Worm (Caenorhabditis elegans) whole organism, L4 larva: Measurements from ENCODE around the gene lin-5.
A peak's percentile ranks its signal among the peaks of the same experiment; 100 is the strongest.

Experiments
- F10B5.3 ChIP-seq: sonication (generic microtip); optimal IDR thresholded peaks from 2 replicates; lab custom pipeline; 2016; ENCODE audit warnings: mild to moderate bottlenecking, missing genetic modification characterization, missing compliant biosample characterization
- fkh-10 ChIP-seq: fragments of 150-350 bp; optimal IDR thresholded peaks from 2 replicates; lab custom pipeline; 2014; ENCODE audit warnings: missing biosample characterization, missing genetic modification reagents, missing genetic modification characterization
- mep-1 ChIP-seq: fragments of 150-350 bp; sonication (generic microtip); optimal IDR thresholded peaks from 3 replicates; lab custom pipeline; 2014; ENCODE audit warnings: missing biosample characterization, missing genetic modification characterization
- nhr-76 ChIP-seq: fragments of 150-350 bp; optimal IDR thresholded peaks from 2 replicates; lab custom pipeline; 2014; ENCODE audit warnings: missing biosample characterization, missing genetic modification characterization
- nhr-77 ChIP-seq: fragments of 150-350 bp; optimal IDR thresholded peaks from 2 replicates; lab custom pipeline; 2014; ENCODE audit warnings: missing biosample characterization, missing genetic modification characterization
- rbr-2 ChIP-seq: sonication (generic microtip); optimal IDR thresholded peaks from 2 replicates; lab custom pipeline; 2016; ENCODE audit warnings: missing genotype, missing genetic modification characterization, missing compliant biosample characterization
- ztf-11 ChIP-seq: fragments of 150-350 bp; optimal IDR thresholded peaks from 2 replicates; lab custom pipeline; 2014; ENCODE audit warnings: missing biosample characterization, missing genetic modification characterization

ce11 chrII:7860221-7860928 lies at the start of gene lin-5:
- TF ChIP-seq fkh-10 (peak; percentile 9), ztf-11 (no peak), F10B5.3 (tag; lab: Kevin White, UChicago) (no peak), nhr-77 (tag; lab: Kevin White, UChicago) (no peak), mep-1 (tag; lab: Kevin White, UChicago) (peak; percentile 67), rbr-2 (tag; lab: Kevin White, UChicago) (peak; percentile 45), nhr-76 (tag; lab: Kevin White, UChicago) (no peak)
